Fruit fly (Drosophila melanogaster) whole organism, embryonic: ENCODE results near the gene Rab9Db.
A peak's percentile ranks its signal among the peaks of the same experiment; 100 is the strongest.

Experiments used
- Atf6 ChIP-seq: fragments of 200-800 bp; sonication (Bioruptor generic); IDR thresholded peaks from 2 replicates; pipeline ENCODE4 v1.3.6; 2022; ENCODE audit warnings: missing biosample characterization, missing genetic modification characterization
- BEAF-32 ChIP-seq: fragments of 200-800 bp; sonication (Bioruptor generic); optimal IDR thresholded peaks from 3 replicates; lab custom pipeline; 2017; ENCODE audit warnings: missing biosample characterization, missing genetic modification characterization, mild to moderate bottlenecking, moderate library complexity, missing genetic modification reagents
- CG10267 ChIP-seq: fragments of 200-800 bp; sonication (Bioruptor generic); optimal IDR thresholded peaks from 2 replicates; lab custom pipeline; 2018; ENCODE audit warnings: missing biosample characterization, mild to moderate bottlenecking, missing genetic modification characterization, moderate library complexity
- CG10462 ChIP-seq: fragments of 200-800 bp; sonication (Bioruptor generic); optimal IDR thresholded peaks from 2 replicates; lab custom pipeline; 2016; ENCODE audit warnings: missing biosample characterization, missing genetic modification characterization
- CG10654 ChIP-seq: fragments of 200-800 bp; sonication (Bioruptor generic); optimal IDR thresholded peaks from 2 replicates; lab custom pipeline; 2016; ENCODE audit warnings: missing biosample characterization, missing genetic modification characterization
- CG11093 ChIP-seq: fragments of 200-800 bp; sonication (Bioruptor generic); IDR thresholded peaks from 3 replicates; pipeline ENCODE4 v1.3.6; 2022; ENCODE audit warnings: missing biosample characterization, missing genetic modification characterization
- CG11398 ChIP-seq: fragments of 200-800 bp; sonication (Bioruptor generic); optimal IDR thresholded peaks from 2 replicates; lab custom pipeline; 2016; ENCODE audit warnings: missing biosample characterization, missing genetic modification characterization
- CG11695 ChIP-seq: fragments of 200-800 bp; sonication (Bioruptor generic); IDR thresholded peaks from 3 replicates; pipeline ENCODE4 v1.3.6; 2022; ENCODE audit warnings: missing biosample characterization, missing genetic modification characterization
- CG12391 ChIP-seq: fragments of 200-800 bp; sonication (Bioruptor generic); optimal IDR thresholded peaks from 3 replicates; lab custom pipeline; 2018; ENCODE audit warnings: missing biosample characterization, mild to moderate bottlenecking, missing genetic modification characterization, moderate library complexity
- CG14014 ChIP-seq: fragments of 200-800 bp; sonication (Bioruptor generic); IDR thresholded peaks from 2 replicates; pipeline ENCODE4 v1.3.6; 2022; ENCODE audit warnings: missing biosample characterization, missing genetic modification characterization
- CG1529 ChIP-seq: fragments of 200-800 bp; sonication (Bioruptor generic); optimal IDR thresholded peaks from 3 replicates; lab custom pipeline; 2018; ENCODE audit warnings: missing biosample characterization, missing genetic modification characterization
- CG3065 ChIP-seq: fragments of 200-800 bp; sonication (Bioruptor generic); optimal IDR thresholded peaks from 2 replicates; lab custom pipeline; 2016; ENCODE audit warnings: missing biosample characterization, missing genetic modification characterization
- CG31441 ChIP-seq: fragments of 200-800 bp; sonication (Bioruptor generic); IDR thresholded peaks from 2 replicates; pipeline ENCODE4 v1.3.6; 2022; ENCODE audit warnings: missing biosample characterization, missing genetic modification characterization
- CG33557 ChIP-seq: fragments of 200-800 bp; sonication (Bioruptor generic); optimal IDR thresholded peaks from 2 replicates; lab custom pipeline; 2019; ENCODE audit warnings: missing biosample characterization, mild to moderate bottlenecking, missing genetic modification characterization, moderate library complexity
- CG6791 ChIP-seq: fragments of 200-800 bp; sonication (Bioruptor generic); IDR thresholded peaks from 3 replicates; pipeline ENCODE4 v1.3.6; 2022; ENCODE audit warnings: missing biosample characterization, missing genetic modification characterization; ENCODE audit not compliant: partially characterized antibody
- CG6813 ChIP-seq: fragments of 200-800 bp; sonication (Bioruptor generic); optimal IDR thresholded peaks from 2 replicates; lab custom pipeline; 2017; ENCODE audit warnings: missing biosample characterization, missing genetic modification characterization, mild to moderate bottlenecking, moderate library complexity, missing genetic modification reagents
- CG8359 ChIP-seq: fragments of 200-800 bp; sonication (Bioruptor generic); optimal IDR thresholded peaks from 2 replicates; lab custom pipeline; 2017; ENCODE audit warnings: missing biosample characterization, mild to moderate bottlenecking, missing genetic modification characterization, borderline replicate concordance
- CG8388 ChIP-seq: fragments of 200-800 bp; sonication (Bioruptor generic); optimal IDR thresholded peaks from 2 replicates; lab custom pipeline; 2019; ENCODE audit warnings: missing biosample characterization, mild to moderate bottlenecking, missing genetic modification characterization, moderate library complexity
- E2f2 ChIP-seq: fragments of 200-800 bp; sonication (Bioruptor generic); IDR thresholded peaks from 2 replicates; pipeline ENCODE4 v1.3.6; 2022; ENCODE audit warnings: missing biosample characterization, missing genetic modification characterization
- Gug ChIP-seq: fragments of 200-800 bp; sonication (Bioruptor generic); IDR thresholded peaks from 4 replicates; pipeline ENCODE4 v1.3.6; 2022; ENCODE audit warnings: missing biosample characterization, missing genetic modification characterization
- Hr3 ChIP-seq: fragments of 200-800 bp; sonication (Bioruptor generic); optimal IDR thresholded peaks from 3 replicates; lab custom pipeline; 2016; ENCODE audit warnings: missing biosample characterization, missing genetic modification characterization
- Hsf ChIP-seq: fragments of 200-800 bp; sonication (Bioruptor generic); optimal IDR thresholded peaks from 3 replicates; lab custom pipeline; 2016; ENCODE audit warnings: missing biosample characterization, missing genetic modification characterization
- Lim3 ChIP-seq: fragments of 200-800 bp; sonication (Bioruptor generic); IDR thresholded peaks from 2 replicates; pipeline ENCODE4 v1.3.6; 2022; ENCODE audit warnings: missing biosample characterization, missing genetic modification characterization
- Opbp ChIP-seq: fragments of 200-800 bp; sonication (Bioruptor generic); IDR thresholded peaks from 3 replicates; pipeline ENCODE4 v1.3.6; 2022; ENCODE audit warnings: missing biosample characterization, missing genetic modification characterization; ENCODE audit not compliant: partially characterized antibody
- Ssrp ChIP-seq: fragments of 200-800 bp; sonication (Bioruptor generic); optimal IDR thresholded peaks from 2 replicates; lab custom pipeline; 2018; ENCODE audit warnings: missing biosample characterization, mild to moderate bottlenecking, missing genetic modification characterization, moderate library complexity
- Trl ChIP-seq, 3 experiments: fragments of >200 bp in 2 of 3; fragments of 200-800 bp in 1 of 3; sonication (Bioruptor generic) in 1 of 3; optimal IDR thresholded peaks; 2 replicates in 1 of 3; 3 replicates in 2 of 3; lab custom pipeline; 2016 to 2017; ENCODE audit warnings: missing biosample characterization in 1 of 3, missing genetic modification characterization in 1 of 3
- Usf ChIP-seq: fragments of 200-800 bp; sonication (Bioruptor generic); optimal IDR thresholded peaks from 2 replicates; lab custom pipeline; 2017; ENCODE audit warnings: missing genotype, missing biosample characterization, missing genetic modification characterization
- Xbp1 ChIP-seq: fragments of 200-800 bp; sonication (Bioruptor generic); optimal IDR thresholded peaks from 3 replicates; lab custom pipeline; 2016; ENCODE audit warnings: missing biosample characterization, mild to moderate bottlenecking, missing genetic modification characterization
- YL-1 ChIP-seq: fragments of 200-800 bp; sonication (Bioruptor generic); optimal IDR thresholded peaks from 3 replicates; lab custom pipeline; 2017; ENCODE audit warnings: missing biosample characterization, mild to moderate bottlenecking, missing genetic modification characterization
- abd-A ChIP-seq: fragments of 200-800 bp; sonication (Bioruptor generic); optimal IDR thresholded peaks from 3 replicates; lab custom pipeline; 2019; ENCODE audit warnings: missing biosample characterization, mild to moderate bottlenecking, missing genetic modification characterization, moderate library complexity
- ap ChIP-seq: fragments of 200-800 bp; sonication (Bioruptor generic); IDR thresholded peaks from 2 replicates; pipeline ENCODE4 v1.3.6; 2022; ENCODE audit warnings: missing biosample characterization, missing genetic modification characterization
- cg ChIP-seq: fragments of 200-800 bp; sonication (Bioruptor generic); optimal IDR thresholded peaks from 3 replicates; lab custom pipeline; 2019; ENCODE audit warnings: missing biosample characterization, mild to moderate bottlenecking, missing genetic modification characterization, moderate library complexity
- dmrt99B ChIP-seq: fragments of 200-800 bp; sonication (Bioruptor generic); optimal IDR thresholded peaks from 2 replicates; lab custom pipeline; 2018; ENCODE audit warnings: missing biosample characterization, mild to moderate bottlenecking, missing genetic modification characterization, moderate library complexity
- emc ChIP-seq: fragments of 200-800 bp; sonication (Bioruptor generic); optimal IDR thresholded peaks from 2 replicates; lab custom pipeline; 2016; ENCODE audit warnings: missing biosample characterization, missing genetic modification characterization
- fru ChIP-seq: fragments of >200 bp; optimal IDR thresholded peaks from 2 replicates; lab custom pipeline; 2017
- grau ChIP-seq: fragments of 200-800 bp; optimal IDR thresholded peaks from 3 replicates; lab custom pipeline; 2019; ENCODE audit warnings: missing biosample characterization, mild to moderate bottlenecking, missing genetic modification characterization, moderate library complexity
- grn ChIP-seq: fragments of 200-800 bp; sonication (Bioruptor generic); optimal IDR thresholded peaks from 3 replicates; lab custom pipeline; 2017; ENCODE audit warnings: missing biosample characterization, missing genetic modification characterization
- jigr1 ChIP-seq: fragments of 200-800 bp; sonication (Bioruptor generic); IDR thresholded peaks from 3 replicates; pipeline ENCODE4 v1.3.6; 2022; ENCODE audit warnings: missing biosample characterization, missing genetic modification characterization
- ken ChIP-seq: fragments of 200-800 bp; sonication (Bioruptor generic); IDR thresholded peaks from 3 replicates; pipeline ENCODE4 v1.3.6; 2022; ENCODE audit warnings: missing biosample characterization, missing genetic modification characterization
- p53 ChIP-seq: fragments of 200-800 bp; sonication (Bioruptor generic); optimal IDR thresholded peaks from 2 replicates; lab custom pipeline; 2016; ENCODE audit warnings: missing biosample characterization, missing genetic modification characterization
- pan ChIP-seq, 4 experiments: fragments of >200 bp in 3 of 4; fragments of 200-800 bp in 1 of 4; sonication (Bioruptor generic) in 1 of 4; optimal IDR thresholded peaks in 3 of 4; IDR thresholded peaks in 1 of 4; 2 replicates each; pipeline versions ENCODE4 v1.3.6 to Lab custom; 2017 to 2022; ENCODE audit warnings: missing biosample characterization in 2 of 4, missing genetic modification characterization in 2 of 4, mixed read lengths in 1 of 4
- psq ChIP-seq: fragments of 200-800 bp; sonication (Bioruptor generic); optimal IDR thresholded peaks from 2 replicates; lab custom pipeline; 2017; ENCODE audit warnings: missing biosample characterization, missing genetic modification characterization
- scrt ChIP-seq: fragments of 200-800 bp; sonication (Bioruptor generic); optimal IDR thresholded peaks from 2 replicates; lab custom pipeline; 2018; ENCODE audit warnings: missing biosample characterization, mild to moderate bottlenecking, missing genetic modification characterization, moderate library complexity
- sd ChIP-seq: fragments of 200-800 bp; sonication (Bioruptor generic); optimal IDR thresholded peaks from 3 replicates; lab custom pipeline; 2018; ENCODE audit warnings: missing biosample characterization, mild to moderate bottlenecking, missing genetic modification characterization, moderate library complexity
- tna ChIP-seq: fragments of 200-800 bp; sonication (Bioruptor generic); IDR thresholded peaks from 2 replicates; pipeline ENCODE4 v1.3.6; 2022; ENCODE audit warnings: missing biosample characterization, missing genetic modification characterization; ENCODE audit not compliant: partially characterized antibody
- toy ChIP-seq: fragments of 200-800 bp; sonication (Bioruptor generic); IDR thresholded peaks from 2 replicates; pipeline ENCODE4 v1.3.6; 2022; ENCODE audit warnings: missing biosample characterization, missing genetic modification characterization
- unpg ChIP-seq: fragments of 200-800 bp; sonication (Bioruptor generic); optimal IDR thresholded peaks from 3 replicates; lab custom pipeline; 2018; ENCODE audit warnings: missing biosample characterization, mild to moderate bottlenecking, missing genetic modification characterization, moderate library complexity
- vvl ChIP-seq: fragments of 200-800 bp; sonication (Bioruptor generic); IDR thresholded peaks from 2 replicates; pipeline ENCODE4 v1.3.6; 2022; ENCODE audit warnings: missing biosample characterization, missing genetic modification characterization
- zf30C ChIP-seq: fragments of 200-800 bp; sonication (Bioruptor generic); optimal IDR thresholded peaks from 3 replicates; lab custom pipeline; 2018; ENCODE audit warnings: missing biosample characterization, mild to moderate bottlenecking, missing genetic modification characterization

Rab9Db gene

DNA sequence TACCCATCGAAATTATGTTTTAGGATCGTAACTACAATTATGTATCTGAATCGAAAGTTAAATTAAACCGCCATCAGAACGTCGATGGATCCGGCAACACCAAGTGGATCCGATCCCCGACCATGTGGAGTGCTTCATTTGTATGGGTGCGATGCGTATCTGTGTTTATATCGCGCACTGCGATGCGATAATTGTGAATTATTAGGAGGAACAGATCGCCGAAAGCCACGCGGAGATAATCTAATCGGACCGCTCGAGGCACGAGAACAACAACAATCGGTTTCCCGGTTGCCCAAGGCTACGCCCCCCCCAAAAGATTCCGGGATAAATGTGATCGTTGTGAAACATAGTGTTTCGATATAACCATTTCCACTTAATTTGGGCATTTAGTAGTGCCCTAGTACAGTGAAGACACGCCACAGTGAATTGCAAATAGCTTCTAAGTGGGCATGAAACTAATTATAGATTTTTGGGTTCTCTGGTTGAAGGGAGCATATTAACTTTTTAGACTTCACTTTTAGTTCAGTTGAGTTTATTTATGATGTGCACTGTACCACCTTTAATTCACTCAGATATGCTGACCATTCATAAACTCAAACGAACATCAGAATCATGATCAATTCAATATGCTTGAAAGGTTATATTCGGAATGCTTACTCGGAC lies 22.6 kb downstream of the Rab9Db start (continued):
- TF ChIP-seq CG8359, result no peak
- peak; percentile 73 for TF ChIP-seq CG11093 (GFP tag; lab: Robert Waterston, UW)
- peak; percentile 15 for TF ChIP-seq Hr3
- TF ChIP-seq Ssrp (tag; lab: Kevin White, UChicago), result peak; percentile 25
- TF ChIP-seq CG3065, result no peak
- TF ChIP-seq CG8388 (GFP tag; lab: Kevin White, UChicago), result peak; percentile 24
- no peak for TF ChIP-seq p53 (GFP tag; lab: Kevin White, UChicago)
- no peak for TF ChIP-seq Trl (optimal IDR thresholded peaks at IDR 0.05; lab: Kevin White, UChicago)
- TF ChIP-seq Trl (GFP tag; optimal IDR thresholded peaks at IDR 0.05; lab: Kevin White, UChicago), result peak; percentile 14
- no peak for TF ChIP-seq CG33557 (GFP tag; lab: Kevin White, UChicago)
- no peak for TF ChIP-seq toy (GFP tag; lab: Robert Waterston, UW)
- no peak for TF ChIP-seq CG6791
- no peak for TF ChIP-seq CG11398 (GFP tag; lab: Kevin White, UChicago)
- peak; percentile 69 for TF ChIP-seq vvl (GFP tag; lab: Robert Waterston, UW)
- peak; percentile 54; the same call in 1 of the 2 replicates for TF ChIP-seq E2f2 (GFP tag; lab: Robert Waterston, UW)
- TF ChIP-seq cg (GFP tag; lab: Kevin White, UChicago), result peak; percentile 32
- TF ChIP-seq jigr1, result no peak
- peak; percentile 37 for TF ChIP-seq CG12391 (tag; lab: Kevin White, UChicago)
- peak; percentile 54 for TF ChIP-seq Hsf (GFP tag; lab: Kevin White, UChicago)
- TF ChIP-seq CG6813, result no peak
- TF ChIP-seq CG14014 (GFP tag; lab: Robert Waterston, UW), result 0 out of 2 replicates have a peak, but pooled peaks have one; percentile 44
- TF ChIP-seq CG10654 (GFP tag; lab: Kevin White, UChicago), result no peak
- no peak for TF ChIP-seq BEAF-32
- TF ChIP-seq sd (tag; lab: Kevin White, UChicago), result no peak
- TF ChIP-seq grau (tag; lab: Kevin White, UChicago), result peak; percentile 89
- 0 out of 3 replicates have a peak, but pooled peaks have one; percentile 41 for TF ChIP-seq CG11695
- no peak for TF ChIP-seq abd-A
- no peak for TF ChIP-seq fru (lab: Kevin White, UChicago)
- TF ChIP-seq Lim3 (GFP tag; lab: Robert Waterston, UW), result no peak
- TF ChIP-seq scrt (GFP tag; lab: Kevin White, UChicago), result no peak
- TF ChIP-seq tna (GFP tag; lab: Robert Waterston, UW), result no peak
- peak; percentile 47 for TF ChIP-seq unpg (GFP tag; lab: Kevin White, UChicago)
- no peak for TF ChIP-seq psq (GFP tag; lab: Kevin White, UChicago)
- peak; percentile 77 for TF ChIP-seq grn
- no peak for TF ChIP-seq emc (GFP tag; lab: Kevin White, UChicago)
- TF ChIP-seq Gug (GFP tag; lab: Robert Waterston, UW), result peak; percentile 69; the same call in 3 of the 4 replicates
- peak; percentile 5 for TF ChIP-seq CG10267
- peak; percentile 48 for TF ChIP-seq Xbp1 (GFP tag; lab: Kevin White, UChicago)
- TF ChIP-seq zf30C (GFP tag; lab: Kevin White, UChicago), result no peak
- TF ChIP-seq ken, result peak; percentile 71
- TF ChIP-seq CG10462 (GFP tag; lab: Kevin White, UChicago), result no peak
- peak; percentile 55 for TF ChIP-seq ap (GFP tag; lab: Robert Waterston, UW)
- TF ChIP-seq CG31441, result peak; percentile 47
- no peak for TF ChIP-seq dmrt99B (tag; lab: Kevin White, UChicago)
- no peak for TF ChIP-seq CG1529 (GFP tag; lab: Kevin White, UChicago)
- no peak for TF ChIP-seq Opbp (GFP tag; lab: Robert Waterston, UW)
- peak; percentile 47 for TF ChIP-seq Atf6 (GFP tag; lab: Robert Waterston, UW)
- TF ChIP-seq pan (optimal IDR thresholded peaks at IDR 0.05; lab: Kevin White, UChicago), result no peak
- TF ChIP-seq pan (GFP tag; optimal IDR thresholded peaks at IDR 0.05 in 1 of 2, IDR thresholded peaks at IDR 0.05 in 1 of 2), result peak in 1 of 2 experiments; percentile 79
- no peak for TF ChIP-seq YL-1
- no peak for TF ChIP-seq Usf
